Worm (Caenorhabditis elegans) whole organism, L4 larva: ENCODE measurements around the gene prmn-1.
"Not testable (repeated sequence)": the region's sequence is repeated elsewhere in the genome, so short reads cannot be mapped to it uniquely, and the experiment has no call there.

Source experiments
- nhr-102 ChIP-seq: sonication (generic microtip); optimal IDR thresholded peaks from 2 replicates; lab custom pipeline; 2016; ENCODE audit warnings: mild to moderate bottlenecking, missing genetic modification characterization, moderate library complexity, missing compliant biosample characterization
- sdz-12 ChIP-seq: fragments of 200-800 bp; sonication (Bioruptor generic); optimal IDR thresholded peaks from 2 replicates; lab custom pipeline; 2018; ENCODE audit warnings: mild to moderate bottlenecking, missing genetic modification characterization, missing compliant biosample characterization
- ztf-11 ChIP-seq: fragments of 150-350 bp; optimal IDR thresholded peaks from 2 replicates; lab custom pipeline; 2014; ENCODE audit warnings: missing biosample characterization, missing genetic modification characterization

The prmn-1 gene

DNA sequence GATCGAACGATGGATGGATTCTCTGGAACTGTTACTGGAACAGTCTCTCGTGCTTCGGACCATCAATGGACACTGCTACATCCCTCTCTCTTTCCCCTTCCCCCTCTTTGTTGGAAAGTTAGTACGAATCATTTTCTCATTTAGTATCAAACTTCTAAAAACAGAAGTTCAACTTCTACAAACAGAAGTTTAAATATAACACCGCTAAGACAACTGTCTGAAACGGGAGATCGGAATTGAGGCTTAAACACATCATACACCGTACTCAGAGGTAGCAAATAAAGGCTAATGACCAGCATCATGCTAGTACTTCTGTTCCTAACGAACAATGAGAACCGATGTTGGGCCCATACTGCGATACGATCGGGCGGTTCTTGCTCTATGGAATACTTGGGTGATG, 54.9 kb downstream of the prmn-1 start, which contains the start of gene F46C3.7:
Gene F46C3.7, plus strand, starts transcription at position 301 of the 400 bp plus-strand sequence.
- TF ChIP-seq sdz-12 (GFP tag; lab: Kevin White, UChicago); ztf-11 (tag; lab: Kevin White, UChicago); nhr-102 (tag; lab: Kevin White, UChicago): not testable (repeated sequence)
